ENCODE assay signal across 1 fruit fly cellular context in genomic region chr2L:14500383-14500782, dm6.
TF ChIP-seq lines count a peak whose summit lies in the region.

No protein-coding gene starts in this region.

TF ChIP-seq in whole organism, embryonic, 481 proteins besides CTCF, POLR2A, EP300 and RAD21 (continued from another document and continues in another):
- TF ChIP-seq CG17328 (GFP tag; IDR thresholded peaks at IDR 0.05; lab: Robert Waterston, UW): peak; percentile 56; the same call in 1 of the 2 replicates
- peak; percentile 70 for TF ChIP-seq dmrt11E (tag; optimal IDR thresholded peaks at IDR 0.05; lab: Kevin White, UChicago)
- TF ChIP-seq CG10654 (GFP tag; optimal IDR thresholded peaks at IDR 0.05; lab: Kevin White, UChicago): peak; percentile 36
- no peak for TF ChIP-seq br (optimal IDR thresholded peaks at IDR 0.05; lab: Kevin White, UChicago)
- no peak for TF ChIP-seq Hey (tag; optimal IDR thresholded peaks at IDR 0.05; lab: Kevin White, UChicago)
- TF ChIP-seq fu2 (GFP tag; optimal IDR thresholded peaks at IDR 0.05; lab: Kevin White, UChicago): no peak
- peak; percentile 72 for TF ChIP-seq CG34422 (GFP tag; IDR thresholded peaks at IDR 0.05; lab: Robert Waterston, UW)
- TF ChIP-seq CG13775 (GFP tag; optimal IDR thresholded peaks at IDR 0.05; lab: Kevin White, UChicago): peak; percentile 48
- peak; percentile 6 for TF ChIP-seq Lhr (GFP tag; optimal IDR thresholded peaks at IDR 0.05; lab: Kevin White, UChicago)
- no peak for TF ChIP-seq da (GFP tag; optimal IDR thresholded peaks at IDR 0.05; lab: Kevin White, UChicago)
- peak; percentile 77 for TF ChIP-seq dmrt99B (tag; optimal IDR thresholded peaks at IDR 0.05; lab: Kevin White, UChicago)
- TF ChIP-seq CG31365 (tag; optimal IDR thresholded peaks at IDR 0.05; lab: Kevin White, UChicago): no peak
- TF ChIP-seq ind (GFP tag; optimal IDR thresholded peaks at IDR 0.05; lab: Kevin White, UChicago): peak; percentile 60
- TF ChIP-seq nerfin-2 (GFP tag; IDR thresholded peaks at IDR 0.05; lab: Robert Waterston, UW; ENCODE audit: partially characterized antibody): no peak
- peak in 1 of 2 experiments; percentile 10 for TF ChIP-seq Eip74EF (GFP tag; optimal IDR thresholded peaks at IDR 0.05; lab: Kevin White, UChicago)
- peak; percentile 15 for TF ChIP-seq kah (GFP tag; optimal IDR thresholded peaks at IDR 0.05; lab: Kevin White, UChicago)
- TF ChIP-seq Sox100B (GFP tag; optimal IDR thresholded peaks at IDR 0.05; lab: Kevin White, UChicago): peak; percentile 50
- TF ChIP-seq D (optimal IDR thresholded peaks at IDR 0.05; lab: Kevin White, UChicago): no peak
- TF ChIP-seq D (GFP tag; optimal IDR thresholded peaks at IDR 0.05; lab: Kevin White, UChicago): peak; percentile 67
- TF ChIP-seq CG8924 (tag; optimal IDR thresholded peaks at IDR 0.05; lab: Kevin White, UChicago): peak; percentile 77
- no peak for TF ChIP-seq CG9876 (GFP tag; optimal IDR thresholded peaks at IDR 0.05; lab: Kevin White, UChicago)
- no peak for TF ChIP-seq sc (optimal IDR thresholded peaks at IDR 0.05; lab: Kevin White, UChicago)
- TF ChIP-seq sc (GFP tag; optimal IDR thresholded peaks at IDR 0.05; lab: Kevin White, UChicago): peak; percentile 69
- no peak for TF ChIP-seq pita (GFP tag; optimal IDR thresholded peaks at IDR 0.05; lab: Kevin White, UChicago)
- peak; percentile 52 for TF ChIP-seq odd (GFP tag; optimal IDR thresholded peaks at IDR 0.05; lab: Kevin White, UChicago)
- peak; percentile 72 for TF ChIP-seq Hr3 (GFP tag; optimal IDR thresholded peaks at IDR 0.05; lab: Kevin White, UChicago)
- TF ChIP-seq CG12299 (tag; optimal IDR thresholded peaks at IDR 0.05; lab: Kevin White, UChicago): no peak
- peak; percentile 40; the same call in 1 of the 3 replicates for TF ChIP-seq ken (GFP tag; IDR thresholded peaks at IDR 0.05; lab: Robert Waterston, UW)
- peak; percentile 70 for TF ChIP-seq PHDP (tag; optimal IDR thresholded peaks at IDR 0.05; lab: Kevin White, UChicago)
- no peak for TF ChIP-seq CG12104 (GFP tag; optimal IDR thresholded peaks at IDR 0.05; lab: Kevin White, UChicago)
- TF ChIP-seq CG9609 (GFP tag; optimal IDR thresholded peaks at IDR 0.05; lab: Kevin White, UChicago): peak; percentile 27
- TF ChIP-seq slp2 (GFP tag; optimal IDR thresholded peaks at IDR 0.05; lab: Kevin White, UChicago): no peak
- no peak for TF ChIP-seq schlank (tag; optimal IDR thresholded peaks at IDR 0.05; lab: Kevin White, UChicago)
- peak; percentile 46 for TF ChIP-seq Fer1 (GFP tag; optimal IDR thresholded peaks at IDR 0.05; lab: Kevin White, UChicago)
- no peak for TF ChIP-seq CG13624 (GFP tag; optimal IDR thresholded peaks at IDR 0.05; lab: Kevin White, UChicago)
- no peak for TF ChIP-seq Dip2 (GFP tag; IDR thresholded peaks at IDR 0.05; lab: Robert Waterston, UW)
- peak; percentile 65 for TF ChIP-seq CG14710 (tag; optimal IDR thresholded peaks at IDR 0.05; lab: Kevin White, UChicago)
- TF ChIP-seq sisA (GFP tag; IDR thresholded peaks at IDR 0.05; lab: Robert Waterston, UW): peak; percentile 63
- TF ChIP-seq hth (optimal IDR thresholded peaks at IDR 0.05; lab: Kevin White, UChicago): no peak
- TF ChIP-seq CG8089 (GFP tag; optimal IDR thresholded peaks at IDR 0.05; lab: Kevin White, UChicago): peak; percentile 45
- TF ChIP-seq nerfin-1 (tag; optimal IDR thresholded peaks at IDR 0.05; lab: Kevin White, UChicago): peak; percentile 51
- peak; percentile 69 for TF ChIP-seq CG9727 (GFP tag; optimal IDR thresholded peaks at IDR 0.05; lab: Kevin White, UChicago)
- TF ChIP-seq sqz (GFP tag; optimal IDR thresholded peaks at IDR 0.05; lab: Kevin White, UChicago): peak; percentile 31
- peak; percentile 38 for TF ChIP-seq CG11723 (GFP tag; optimal IDR thresholded peaks at IDR 0.05; lab: Kevin White, UChicago)
- peak; percentile 50 for TF ChIP-seq CG9437 (GFP tag; optimal IDR thresholded peaks at IDR 0.05; lab: Kevin White, UChicago)
- TF ChIP-seq ATbp (GFP tag; optimal IDR thresholded peaks at IDR 0.05; lab: Kevin White, UChicago): peak; percentile 56
- TF ChIP-seq gro (GFP tag; optimal IDR thresholded peaks at IDR 0.05; lab: Kevin White, UChicago): no peak
- TF ChIP-seq CG9215 (GFP tag; IDR thresholded peaks at IDR 0.05; lab: Robert Waterston, UW): peak; percentile 58; the same call in 1 of the 2 replicates
- peak; percentile 45 for TF ChIP-seq HmgZ (tag; optimal IDR thresholded peaks at IDR 0.05; lab: Kevin White, UChicago)
- peak; percentile 43; the same call in 1 of the 2 replicates for TF ChIP-seq CG5953 (GFP tag; IDR thresholded peaks at IDR 0.05; lab: Robert Waterston, UW)
- TF ChIP-seq ara (GFP tag; IDR thresholded peaks at IDR 0.05; lab: Robert Waterston, UW): peak; percentile 86
- TF ChIP-seq CG42726 (GFP tag; IDR thresholded peaks at IDR 0.05; lab: Robert Waterston, UW; ENCODE audit: partially characterized antibody): no peak
- no peak for TF ChIP-seq aop (GFP tag; IDR thresholded peaks at IDR 0.05; lab: Robert Waterston, UW)
- TF ChIP-seq CoRest (tag; optimal IDR thresholded peaks at IDR 0.05; lab: Kevin White, UChicago): peak; percentile 79
- no peak for TF ChIP-seq hb (GFP tag; IDR thresholded peaks at IDR 0.05; lab: Robert Waterston, UW; ENCODE audit: partially characterized antibody)
- peak; percentile 73 for TF ChIP-seq CG6813 (GFP tag; optimal IDR thresholded peaks at IDR 0.05; lab: Kevin White, UChicago)
- peak; percentile 47 for TF ChIP-seq zen (tag; optimal IDR thresholded peaks at IDR 0.05; lab: Kevin White, UChicago)
- TF ChIP-seq CG6765 (GFP tag; optimal IDR thresholded peaks at IDR 0.05; lab: Kevin White, UChicago): no peak
- no peak for TF ChIP-seq dan (GFP tag; IDR thresholded peaks at IDR 0.05; lab: Robert Waterston, UW)
- 0 out of 2 replicates have a peak, but pooled peaks have one; percentile 22 for TF ChIP-seq Nf-YA (GFP tag; IDR thresholded peaks at IDR 0.05; lab: Robert Waterston, UW)
- TF ChIP-seq Dek (tag; optimal IDR thresholded peaks at IDR 0.05; lab: Kevin White, UChicago): no peak
- peak; percentile 68 for TF ChIP-seq Ssrp (tag; optimal IDR thresholded peaks at IDR 0.05; lab: Kevin White, UChicago)
- peak; percentile 49 for TF ChIP-seq CG2875 (GFP tag; optimal IDR thresholded peaks at IDR 0.05; lab: Kevin White, UChicago)
- no peak for TF ChIP-seq Adf1 (GFP tag; IDR thresholded peaks at IDR 0.05; lab: Robert Waterston, UW)
- TF ChIP-seq Asciz (GFP tag; optimal IDR thresholded peaks at IDR 0.05; lab: Kevin White, UChicago): peak; percentile 42
- no peak for TF ChIP-seq hbn (GFP tag; IDR thresholded peaks at IDR 0.05; lab: Robert Waterston, UW; ENCODE audit: partially characterized antibody)
- TF ChIP-seq Hr39 (optimal IDR thresholded peaks at IDR 0.05; lab: Kevin White, UChicago): no peak
- TF ChIP-seq Trl (optimal IDR thresholded peaks at IDR 0.05; lab: Kevin White, UChicago): no peak
- TF ChIP-seq Trl (GFP tag; optimal IDR thresholded peaks at IDR 0.05; lab: Kevin White, UChicago): no peak
- no peak for TF ChIP-seq CG4282 (GFP tag; optimal IDR thresholded peaks at IDR 0.05; lab: Kevin White, UChicago)
- peak; percentile 57 for TF ChIP-seq jing (GFP tag; optimal IDR thresholded peaks at IDR 0.05; lab: Kevin White, UChicago)
- no peak for TF ChIP-seq CG4328 (GFP tag; optimal IDR thresholded peaks at IDR 0.05; lab: Kevin White, UChicago)
- no peak for TF ChIP-seq Side (GFP tag; optimal IDR thresholded peaks at IDR 0.05; lab: Kevin White, UChicago)
- TF ChIP-seq CG14860 (GFP tag; IDR thresholded peaks at IDR 0.05; lab: Robert Waterston, UW; ENCODE audit: partially characterized antibody): no peak
- TF ChIP-seq lilli (GFP tag; optimal IDR thresholded peaks at IDR 0.05; lab: Kevin White, UChicago): peak; percentile 55
- no peak for TF ChIP-seq MESR4 (GFP tag; optimal IDR thresholded peaks at IDR 0.05; lab: Kevin White, UChicago)
- peak; percentile 70 for TF ChIP-seq dysf (GFP tag; IDR thresholded peaks at IDR 0.05; lab: Robert Waterston, UW)
- TF ChIP-seq az2 (GFP tag; optimal IDR thresholded peaks at IDR 0.05; lab: Kevin White, UChicago): peak; percentile 61
- TF ChIP-seq insv (GFP tag; optimal IDR thresholded peaks at IDR 0.05; lab: Kevin White, UChicago): no peak
- TF ChIP-seq Lpt (GFP tag; optimal IDR thresholded peaks at IDR 0.05; lab: Kevin White, UChicago): no peak
- peak; percentile 76 for TF ChIP-seq CG7556 (GFP tag; optimal IDR thresholded peaks at IDR 0.05; lab: Kevin White, UChicago)
- TF ChIP-seq lov (optimal IDR thresholded peaks at IDR 0.05; lab: Kevin White, UChicago): no peak
- peak; percentile 77; the same call in 1 of the 3 replicates for TF ChIP-seq lov (GFP tag; IDR thresholded peaks at IDR 0.05; lab: Robert Waterston, UW)
- no peak for TF ChIP-seq pb (GFP tag; optimal IDR thresholded peaks at IDR 0.05; lab: Kevin White, UChicago)
- no peak for TF ChIP-seq CG9797 (GFP tag; optimal IDR thresholded peaks at IDR 0.05; lab: Kevin White, UChicago)
- peak; percentile 63; the same call in 1 of the 2 replicates for TF ChIP-seq CG1024 (GFP tag; IDR thresholded peaks at IDR 0.05; lab: Robert Waterston, UW)
- peak; percentile 70; the same call in 2 of the 3 replicates for TF ChIP-seq ci (GFP tag; IDR thresholded peaks at IDR 0.05; lab: Robert Waterston, UW)
- peak; percentile 31 for TF ChIP-seq CHES-1-like (GFP tag; optimal IDR thresholded peaks at IDR 0.05; lab: Kevin White, UChicago)
- peak; percentile 59 for TF ChIP-seq lmd (GFP tag; IDR thresholded peaks at IDR 0.05; lab: Robert Waterston, UW)
- TF ChIP-seq CG1602 (GFP tag; optimal IDR thresholded peaks at IDR 0.05; lab: Kevin White, UChicago): peak; percentile 26
- no peak for TF ChIP-seq Ets65A (GFP tag; lab: Kevin White, UChicago)
- peak; percentile 1 for TF ChIP-seq CG13296 (GFP tag; optimal IDR thresholded peaks at IDR 0.05; lab: Kevin White, UChicago)
- no peak for TF ChIP-seq prd (optimal IDR thresholded peaks at IDR 0.05; lab: Kevin White, UChicago)
- peak; percentile 82 for TF ChIP-seq prd (GFP tag; IDR thresholded peaks at IDR 0.05; lab: Robert Waterston, UW)
- TF ChIP-seq trh (GFP tag; optimal IDR thresholded peaks at IDR 0.05; lab: Kevin White, UChicago): no peak
- TF ChIP-seq nmo (GFP tag; optimal IDR thresholded peaks at IDR 0.05; lab: Kevin White, UChicago): peak; percentile 70
- peak; percentile 37 to 69 for TF ChIP-seq chif (GFP tag; optimal IDR thresholded peaks at IDR 0.05; lab: Kevin White, UChicago)
- no peak for TF ChIP-seq jigr1 (GFP tag; IDR thresholded peaks at IDR 0.05; lab: Robert Waterston, UW)
- no peak for TF ChIP-seq TFAM (GFP tag; optimal IDR thresholded peaks at IDR 0.05; lab: Kevin White, UChicago)
- no peak for TF ChIP-seq CG7928 (GFP tag; optimal IDR thresholded peaks at IDR 0.05; lab: Kevin White, UChicago)
- TF ChIP-seq jumu (GFP tag; optimal IDR thresholded peaks at IDR 0.05; lab: Kevin White, UChicago): peak; percentile 4
- 0 out of 2 replicates have a peak, but pooled peaks have one; percentile 12 for TF ChIP-seq Oaz (GFP tag; IDR thresholded peaks at IDR 0.05; lab: Robert Waterston, UW)
- no peak for TF ChIP-seq Vsx1 (GFP tag; optimal IDR thresholded peaks at IDR 0.05; lab: Kevin White, UChicago)
- TF ChIP-seq CG17802 (tag; optimal IDR thresholded peaks at IDR 0.05; lab: Kevin White, UChicago): peak; percentile 40
- 0 out of 3 replicates have a peak, but pooled peaks have one; percentile 61 for TF ChIP-seq CG11456 (GFP tag; IDR thresholded peaks at IDR 0.05; lab: Robert Waterston, UW)
- no peak for TF ChIP-seq CG16813 (GFP tag; IDR thresholded peaks at IDR 0.05; lab: Robert Waterston, UW; ENCODE audit: partially characterized antibody)
- TF ChIP-seq CG11696 (GFP tag; IDR thresholded peaks at IDR 0.05; lab: Robert Waterston, UW): peak; percentile 61
- no peak for TF ChIP-seq CG6791 (GFP tag; IDR thresholded peaks at IDR 0.05; lab: Robert Waterston, UW; ENCODE audit: partially characterized antibody)
- peak; percentile 3 for TF ChIP-seq Mad (GFP tag; optimal IDR thresholded peaks at IDR 0.05; lab: Kevin White, UChicago)
- TF ChIP-seq CG3847 (GFP tag; IDR thresholded peaks at IDR 0.05; lab: Robert Waterston, UW): peak; percentile 54; the same call in 1 of the 2 replicates
- TF ChIP-seq CG2129 (GFP tag; IDR thresholded peaks at IDR 0.05; lab: Robert Waterston, UW; ENCODE audit: partially characterized antibody): no peak
- no peak for TF ChIP-seq maf-S (GFP tag; optimal IDR thresholded peaks at IDR 0.05; lab: Kevin White, UChicago)
- 0 out of 2 replicates have a peak, but pooled peaks have one; percentile 23 for TF ChIP-seq esg (GFP tag; conservative IDR thresholded peaks at IDR 0.05; lab: Robert Waterston, UW)
- TF ChIP-seq CG7839 (tag; optimal IDR thresholded peaks at IDR 0.05; lab: Kevin White, UChicago): peak; percentile 74
- no peak for TF ChIP-seq Camta (GFP tag; optimal IDR thresholded peaks at IDR 0.05; lab: Kevin White, UChicago)
- TF ChIP-seq lola (GFP tag; optimal IDR thresholded peaks at IDR 0.05; lab: Kevin White, UChicago): peak in 1 of 3 experiments; percentile 68
- TF ChIP-seq disco-r (GFP tag; optimal IDR thresholded peaks at IDR 0.05; lab: Kevin White, UChicago): no peak
- TF ChIP-seq CG3726 (GFP tag; IDR thresholded peaks at IDR 0.05; lab: Robert Waterston, UW): peak; percentile 34; the same call in 1 of the 3 replicates
- TF ChIP-seq CG6654 (GFP tag; optimal IDR thresholded peaks at IDR 0.05; lab: Kevin White, UChicago): no peak
- no peak for TF ChIP-seq sna (GFP tag; IDR thresholded peaks at IDR 0.05; lab: Robert Waterston, UW; ENCODE audit: partially characterized antibody)
- TF ChIP-seq phol (tag; optimal IDR thresholded peaks at IDR 0.05; lab: Kevin White, UChicago): peak; percentile 75
- TF ChIP-seq Antp (GFP tag; optimal IDR thresholded peaks at IDR 0.05; lab: Kevin White, UChicago): no peak
- no peak for TF ChIP-seq mirr (GFP tag; optimal IDR thresholded peaks at IDR 0.05; lab: Kevin White, UChicago)
- no peak for TF ChIP-seq run (tag; optimal IDR thresholded peaks at IDR 0.05; lab: Kevin White, UChicago)
- peak; percentile 52 for TF ChIP-seq tap (tag; optimal IDR thresholded peaks at IDR 0.05; lab: Kevin White, UChicago)
- peak; percentile 56 for TF ChIP-seq gsb (GFP tag; IDR thresholded peaks at IDR 0.05; lab: Robert Waterston, UW)
- no peak for TF ChIP-seq CG6175 (GFP tag; IDR thresholded peaks at IDR 0.05; lab: Robert Waterston, UW)
- TF ChIP-seq klu (GFP tag; IDR thresholded peaks at IDR 0.05; lab: Robert Waterston, UW): no peak
- TF ChIP-seq CG4424 (GFP tag; optimal IDR thresholded peaks at IDR 0.05; lab: Kevin White, UChicago): peak; percentile 50
- no peak for TF ChIP-seq CG10462 (GFP tag; optimal IDR thresholded peaks at IDR 0.05; lab: Kevin White, UChicago)
- TF ChIP-seq CG8478 (optimal IDR thresholded peaks at IDR 0.05; lab: Kevin White, UChicago): no peak
- TF ChIP-seq emc (GFP tag; optimal IDR thresholded peaks at IDR 0.05; lab: Kevin White, UChicago): no peak
